Worm (Caenorhabditis elegans) whole organism, midembryonic: ENCODE measurements around the gene nspc-17.

Experiments used
- T22C8.4 ChIP-seq: fragments of 200-800 bp; sonication (Bioruptor generic); IDR thresholded peaks from 2 replicates; pipeline ENCODE4 v1.3.6; 2022; ENCODE audit warnings: missing genetic modification characterization, missing compliant biosample characterization
- flt-1 ChIP-seq: fragments of 200-800 bp; sonication (Bioruptor generic); IDR thresholded peaks from 2 replicates; pipeline ENCODE4 v1.3.6; 2022; ENCODE audit warnings: missing genetic modification characterization, missing compliant biosample characterization
- med-1 ChIP-seq: sonication (generic microtip); optimal IDR thresholded peaks from 2 replicates; lab custom pipeline; 2017; ENCODE audit warnings: missing genetic modification characterization, mild to moderate bottlenecking, missing compliant biosample characterization, antibody characterized with exemption, missing genetic modification reagents; ENCODE audit not compliant: insufficient read depth
- tab-1 ChIP-seq: fragments of 200-800 bp; sonication (Bioruptor generic); IDR thresholded peaks from 2 replicates; pipeline ENCODE4 v1.3.6; 2022; ENCODE audit warnings: missing genetic modification characterization, missing compliant biosample characterization
- ztf-29 ChIP-seq: fragments of 200-800 bp; sonication (Bioruptor generic); IDR thresholded peaks from 2 replicates; pipeline ENCODE4 v1.3.6; 2022; ENCODE audit warnings: missing genetic modification reagents, missing genetic modification characterization, missing compliant biosample characterization

- TF ChIP-seq flt-1 (GFP tag; lab: Robert Waterston, UW) (no peak), tab-1 (GFP tag; lab: Robert Waterston, UW) (no peak), T22C8.4 (GFP tag; lab: Robert Waterston, UW) (no peak), med-1 (GFP tag; lab: Kevin White, UChicago) (no peak), ztf-29 (GFP tag; lab: Robert Waterston, UW) (no peak)
These were observed 9.1 kb upstream of the nspc-17 start, which contains the start of gene T24C2.5 for ce11 chrX:14534117-14534516.
